Fruit fly (Drosophila melanogaster) S2 (cell line): ENCODE measurements around the gene ara.

ENCODE experiments used
- CG8478 ChIP-seq: fragments of >200 bp; optimal IDR thresholded peaks from 2 replicates; lab custom pipeline; 2018
- CTCF ChIP-seq, 2 experiments: fragments of >200 bp; optimal IDR thresholded peaks; 2 replicates each; lab custom pipeline; 2018

- no peak for TF ChIP-seq CG8478 (lab: Kevin White, UChicago)
- no peak for TF ChIP-seq CTCF (optimal IDR thresholded peaks at IDR 0.05; lab: Kevin White, UChicago)
These were observed 35.9 kb downstream of the ara start for dm6 chr3L:12616400-12616799.
